Worm (Caenorhabditis elegans): Measurements from ENCODE around the gene F33G12.6.

Gene F33G12.6

ce11 chrII:5016977-5017585 lies 32.6 kb upstream of the F33G12.6 start (continued):
- TF ChIP-seq hrde-1 (tag; optimal IDR thresholded peaks at IDR 0.05; ENCODE audit: borderline replicate concordance), result no peak
- no peak for TF ChIP-seq atf-7 (tag; optimal IDR thresholded peaks at IDR 0.05)
- no peak for TF ChIP-seq let-526 (GFP tag; IDR thresholded peaks at IDR 0.05)
- TF ChIP-seq lin-40 (tag; optimal IDR thresholded peaks at IDR 0.05), result peak; percentile 80
- TF ChIP-seq ceh-27 (GFP tag; optimal IDR thresholded peaks at IDR 0.05), result peak; percentile 44
- no peak for TF ChIP-seq dpl-1 (GFP tag; optimal IDR thresholded peaks at IDR 0.05)
- TF ChIP-seq attf-5 (GFP tag; optimal IDR thresholded peaks at IDR 0.05), result peak; percentile 63
- no peak for TF ChIP-seq rec-8 (tag; optimal IDR thresholded peaks at IDR 0.05)
- no peak for TF ChIP-seq akir-1 (GFP tag; optimal IDR thresholded peaks at IDR 0.05)
- no peak for TF ChIP-seq ets-4 (GFP tag; optimal IDR thresholded peaks at IDR 0.05)
- TF ChIP-seq F57C9.4 (tag; optimal IDR thresholded peaks at IDR 0.05), result no peak
- no peak for TF ChIP-seq repo-1 (tag; optimal IDR thresholded peaks at IDR 0.05)
- no peak for TF ChIP-seq hmg-20 (GFP tag; IDR thresholded peaks at IDR 0.05)
- no peak for TF ChIP-seq hsf-1 (GFP tag; IDR thresholded peaks at IDR 0.05)
- peak; percentile 17 for TF ChIP-seq ztf-18 (tag; optimal IDR thresholded peaks at IDR 0.05)
- no peak for TF ChIP-seq nhr-179 (tag; optimal IDR thresholded peaks at IDR 0.05)
- peak; percentile 84 for TF ChIP-seq zfh-2 (GFP tag; conservative IDR thresholded peaks at IDR 0.05)
- no peak for TF ChIP-seq zim-3 (tag; optimal IDR thresholded peaks at IDR 0.05)
- no peak for TF ChIP-seq cebp-1 (GFP tag; IDR thresholded peaks at IDR 0.05)
- TF ChIP-seq cebp-1 (tag; optimal IDR thresholded peaks at IDR 0.05), result peak; percentile 66
- TF ChIP-seq F37B4.10 (GFP tag; IDR thresholded peaks at IDR 0.05), result no peak
- no peak for TF ChIP-seq mes-4 (tag; optimal IDR thresholded peaks at IDR 0.05)
- TF ChIP-seq ztf-3 (GFP tag; optimal IDR thresholded peaks at IDR 0.05), result no peak
- TF ChIP-seq lag-1 (GFP tag; IDR thresholded peaks at IDR 0.05), result no peak
- no peak for TF ChIP-seq ceh-79 (tag; optimal IDR thresholded peaks at IDR 0.05)
- no peak for TF ChIP-seq snpc-3.4 (tag; optimal IDR thresholded peaks at IDR 0.05)
- TF ChIP-seq T26A5.8 (tag; optimal IDR thresholded peaks at IDR 0.05), result no peak
- no peak for TF ChIP-seq snpc-1.1 (tag; optimal IDR thresholded peaks at IDR 0.05; ENCODE audit: insufficient read depth)
- TF ChIP-seq attf-3 (GFP tag; conservative IDR thresholded peaks at IDR 0.05), result no peak
- TF ChIP-seq ztf-28 (GFP tag; IDR thresholded peaks at IDR 0.05), result no peak
- TF ChIP-seq egl-18 (GFP tag; IDR thresholded peaks at IDR 0.05), result no peak
- TF ChIP-seq bed-1 (GFP tag; IDR thresholded peaks at IDR 0.05), result no peak
- TF ChIP-seq nfyb-1 (GFP tag; IDR thresholded peaks at IDR 0.05), result 0 out of 2 replicates have a peak, but pooled peaks have one; percentile 16
- TF ChIP-seq hmg-1.2 (GFP tag; IDR thresholded peaks at IDR 0.05), result peak; percentile 89
- no peak for TF ChIP-seq tbx-9 (tag; optimal IDR thresholded peaks at IDR 0.05; ENCODE audit: borderline replicate concordance)
- TF ChIP-seq chd-7 (tag; optimal IDR thresholded peaks at IDR 0.05), result peak; percentile 69
- no peak for TF ChIP-seq snpc-4 (GFP tag; optimal IDR thresholded peaks at IDR 0.05)
- peak in 2 of 4 experiments; percentile 35 to 52 for TF ChIP-seq snpc-4 (tag; optimal IDR thresholded peaks at IDR 0.05)
- no peak for TF ChIP-seq bed-2 (GFP tag; IDR thresholded peaks at IDR 0.05)
- TF ChIP-seq dox-1 (GFP tag; IDR thresholded peaks at IDR 0.05), result peak; percentile 60
- no peak for TF ChIP-seq Y53F4B.3 (GFP tag; IDR thresholded peaks at IDR 0.05)
- TF ChIP-seq Y56A3A.18 (GFP tag; IDR thresholded peaks at IDR 0.05), result no peak
- TF ChIP-seq Y53G8AR.9 (GFP tag; conservative IDR thresholded peaks at IDR 0.05), result no peak
- TF ChIP-seq aptf-3 (GFP tag; IDR thresholded peaks at IDR 0.05), result no peak
- TF ChIP-seq K11D2.4 (GFP tag; IDR thresholded peaks at IDR 0.05), result peak; percentile 74; the same call in 1 of the 2 replicates
- no peak for TF ChIP-seq lsy-27 (tag; optimal IDR thresholded peaks at IDR 0.05; ENCODE audit: borderline replicate concordance, insufficient read depth)
- TF ChIP-seq pbrm-1 (GFP tag; IDR thresholded peaks at IDR 0.05), result 0 out of 2 replicates have a peak, but pooled peaks have one; percentile 36
- TF ChIP-seq lsl-1 (GFP tag; optimal IDR thresholded peaks at IDR 0.05), result no peak

All from whole organism, young adult.